Fruit fly (Drosophila melanogaster) S2 (cell line): Measurements from ENCODE around the gene Ide.

ENCODE experiments used
- CG8478 ChIP-seq: fragments of >200 bp; optimal IDR thresholded peaks from 2 replicates; lab custom pipeline; 2018
- CTCF ChIP-seq, 2 experiments: fragments of >200 bp; optimal IDR thresholded peaks; 2 replicates each; lab custom pipeline; 2018

Ide gene

dm6 chr3L:20375467-20375866, 229 bp downstream of the Ide start:
- TF ChIP-seq CTCF (optimal IDR thresholded peaks at IDR 0.05; lab: Kevin White, UChicago) (no peak), CG8478 (lab: Kevin White, UChicago) (no peak)

- TF ChIP-seq CG8478 (lab: Kevin White, UChicago) (no peak), CTCF (optimal IDR thresholded peaks at IDR 0.05; lab: Kevin White, UChicago) (no peak)
Observed at dm6 chr3L:20370013-20370412, 5.7 kb downstream of the Ide start, which contains the start of gene CG13247. TSS of gene CG13247 (plus strand) at chr3L:20370313.

dm6 chr3L:20366674-20367372, 8.9 kb downstream of the Ide start, which contains the start of the genes Toll-9 and in:
TSS of gene Toll-9 (minus strand) at chr3L:20366724.
TSS of gene in (plus strand) at chr3L:20367198.
- TF ChIP-seq CG8478 (lab: Kevin White, UChicago) (no peak), CTCF (optimal IDR thresholded peaks at IDR 0.05; lab: Kevin White, UChicago) (no peak)

dm6 chr3L:20366074-20366473, 9.6 kb downstream of the Ide start:
- TF ChIP-seq CTCF (optimal IDR thresholded peaks at IDR 0.05; lab: Kevin White, UChicago), result no peak
- no peak for TF ChIP-seq CG8478 (lab: Kevin White, UChicago)

dm6 chr3L:20361389-20361788, 14.3 kb downstream of the Ide start, which contains the start of gene Prim2:
TSS of gene Prim2 (minus strand) at chr3L:20361585.
- TF ChIP-seq CG8478 (lab: Kevin White, UChicago) (no peak), CTCF (optimal IDR thresholded peaks at IDR 0.05; lab: Kevin White, UChicago) (no peak)

- TF ChIP-seq CTCF (optimal IDR thresholded peaks at IDR 0.05; lab: Kevin White, UChicago), result no peak
- TF ChIP-seq CG8478 (lab: Kevin White, UChicago), result no peak
Observed at dm6 chr3L:20358212-20358611, 17.5 kb downstream of the Ide start, which contains the start of gene CG5665. TSS of gene CG5665 (plus strand) at chr3L:20358512.

- TF ChIP-seq CTCF (optimal IDR thresholded peaks at IDR 0.05; lab: Kevin White, UChicago), result no peak
- TF ChIP-seq CG8478 (lab: Kevin White, UChicago), result no peak
Observed at dm6 chr3L:20356613-20357012, 19.1 kb downstream of the Ide start, which contains the start of gene kin17. TSS of gene kin17 (plus strand) at chr3L:20356807.

- TF ChIP-seq CTCF (optimal IDR thresholded peaks at IDR 0.05; lab: Kevin White, UChicago) (no peak), CG8478 (lab: Kevin White, UChicago) (no peak)
Observed at dm6 chr3L:20354872-20355271, 20.8 kb downstream of the Ide start.

- TF ChIP-seq CG8478 (lab: Kevin White, UChicago) (no peak), CTCF (optimal IDR thresholded peaks at IDR 0.05; lab: Kevin White, UChicago) (no peak)
Observed at dm6 chr3L:20354363-20354762, 21.3 kb downstream of the Ide start.

- TF ChIP-seq CG8478 (lab: Kevin White, UChicago) (no peak), CTCF (optimal IDR thresholded peaks at IDR 0.05; lab: Kevin White, UChicago) (no peak)
Observed at dm6 chr3L:20353726-20354332, 21.9 kb downstream of the Ide start.

dm6 chr3L:20353149-20353548, 22.5 kb downstream of the Ide start, which contains the start of gene CG5618:
TSS of gene CG5618 (plus strand) at chr3L:20353449.
- TF ChIP-seq CTCF (optimal IDR thresholded peaks at IDR 0.05; lab: Kevin White, UChicago), result no peak
- TF ChIP-seq CG8478 (lab: Kevin White, UChicago), result no peak

dm6 chr3L:20349333-20349924, 26.3 kb downstream of the Ide start:
- TF ChIP-seq CTCF (optimal IDR thresholded peaks at IDR 0.05; lab: Kevin White, UChicago) (no peak), CG8478 (lab: Kevin White, UChicago) (no peak)

dm6 chr3L:20348581-20349093, 27.1 kb downstream of the Ide start:
- TF ChIP-seq CTCF (optimal IDR thresholded peaks at IDR 0.05; lab: Kevin White, UChicago) (no peak), CG8478 (lab: Kevin White, UChicago) (no peak)

dm6 chr3L:20347762-20348580, 27.7 kb downstream of the Ide start, which contains the start of the genes Rbbp5 and eRF1:
TSS of gene Rbbp5 (minus strand) at chr3L:20347942.
TSS of gene eRF1 (plus strand) at chr3L:20348355.
- TF ChIP-seq CG8478 (lab: Kevin White, UChicago) (no peak), CTCF (optimal IDR thresholded peaks at IDR 0.05; lab: Kevin White, UChicago) (no peak)
